Worm (Caenorhabditis elegans): Measurements from ENCODE around the gene dcap-1.

ce11 chrIV:1070383-1070782 lies 15.8 kb upstream of the dcap-1 start:
- TF ChIP-seq nhr-12 (tag; optimal IDR thresholded peaks at IDR 0.05), result no peak
- no peak for TF ChIP-seq ceh-16 (tag; optimal IDR thresholded peaks at IDR 0.05)
- peak; percentile 30 for TF ChIP-seq nhr-77 (tag; optimal IDR thresholded peaks at IDR 0.05)
- peak; percentile 39 for TF ChIP-seq unc-62 (GFP tag; optimal IDR thresholded peaks at IDR 0.05)
- no peak for TF ChIP-seq egl-27 (tag; optimal IDR thresholded peaks at IDR 0.05)
- peak; percentile 92 for TF ChIP-seq fkh-10 (GFP tag; optimal IDR thresholded peaks at IDR 0.05)
- TF ChIP-seq pqm-1 (tag; optimal IDR thresholded peaks at IDR 0.05), result peak; percentile 79
- TF ChIP-seq mdl-1 (tag; optimal IDR thresholded peaks at IDR 0.05), result peak; percentile 70

Measured in whole organism, L3 larva.